Worm (Caenorhabditis elegans) whole organism, L1 larva: ENCODE results near the gene rle-1.

Source experiments
- C16A3.4 ChIP-seq: fragments of 150-350 bp; optimal IDR thresholded peaks from 2 replicates; lab custom pipeline; 2014; ENCODE audit warnings: missing biosample characterization, missing genetic modification characterization
- F16B12.6 ChIP-seq: fragments of 150-350 bp; optimal IDR thresholded peaks from 2 replicates; lab custom pipeline; 2014; ENCODE audit warnings: missing biosample characterization, missing genetic modification characterization
- Y116A8C.19 ChIP-seq: sonication (generic microtip); optimal IDR thresholded peaks from 2 replicates; lab custom pipeline; 2016; ENCODE audit warnings: missing compliant biosample characterization, missing genetic modification characterization, borderline replicate concordance
- blmp-1 ChIP-seq: fragments of 150-350 bp; optimal IDR thresholded peaks from 2 replicates; lab custom pipeline; 2014; ENCODE audit warnings: missing biosample characterization, missing genetic modification characterization
- ceh-82 ChIP-seq, 3 experiments: fragments of 150-350 bp in 1 of 3; sonication (generic microtip) in 2 of 3; optimal IDR thresholded peaks; 2 replicates each; lab custom pipeline; 2014 to 2017; ENCODE audit warnings: missing biosample characterization in 3 of 3, missing genetic modification characterization in 3 of 3
- ceh-88 ChIP-seq: fragments of 200-800 bp; sonication (Bioruptor generic); IDR thresholded peaks from 2 replicates; pipeline ENCODE4 v1.3.6; 2022; ENCODE audit warnings: missing genetic modification characterization, missing compliant biosample characterization
- dpl-1 ChIP-seq, 3 experiments: fragments of 150-350 bp in 2 of 3; sonication (generic microtip) in 1 of 3; optimal IDR thresholded peaks; 2 replicates each; lab custom pipeline; 2014 to 2017; ENCODE audit warnings: missing biosample characterization in 3 of 3, missing genetic modification characterization in 3 of 3, missing genetic modification reagents in 3 of 3
- dsc-1 ChIP-seq: sonication (generic microtip); optimal IDR thresholded peaks from 2 replicates; lab custom pipeline; 2016; ENCODE audit warnings: mild to moderate bottlenecking, missing genetic modification characterization, missing compliant biosample characterization
- efl-1 ChIP-seq, 4 experiments: fragments of 150-350 bp; optimal IDR thresholded peaks in 3 of 4; peaks in 1 of 4; 1 replicate in 1 of 4; 2 replicates in 3 of 4; lab custom pipeline; 2014; ENCODE audit warnings: missing biosample characterization in 2 of 4, missing genetic modification characterization in 2 of 4, missing genetic modification reagents in 2 of 4
- egl-27 ChIP-seq, 2 experiments: fragments of 150-350 bp in 1 of 2; sonication (generic microtip); optimal IDR thresholded peaks; 3 replicates each; lab custom pipeline; 2017 to 2018; ENCODE audit warnings: missing biosample characterization in 2 of 2, missing genetic modification characterization in 2 of 2, missing genetic modification reagents in 2 of 2
- elt-2 ChIP-seq: sonication (generic microtip); optimal IDR thresholded peaks from 2 replicates; lab custom pipeline; 2016; ENCODE audit warnings: missing genetic modification characterization, mild to moderate bottlenecking, inconsistent platforms, missing compliant biosample characterization, missing genetic modification reagents
- ets-5 ChIP-seq: fragments of 200-800 bp; sonication (Bioruptor generic); IDR thresholded peaks from 2 replicates; pipeline ENCODE4 v1.3.6; 2022; ENCODE audit warnings: missing genetic modification characterization, missing compliant biosample characterization
- hpl-2 ChIP-seq: fragments of 150-350 bp; optimal IDR thresholded peaks from 2 replicates; lab custom pipeline; 2014; ENCODE audit warnings: missing biosample characterization, missing genetic modification reagents, missing genetic modification characterization
- irx-1 ChIP-seq: sonication (generic microtip); optimal IDR thresholded peaks from 2 replicates; lab custom pipeline; 2016; ENCODE audit warnings: missing genetic modification characterization, missing compliant biosample characterization
- lin-14 ChIP-seq: fragments of 200-800 bp; sonication (Bioruptor generic); optimal IDR thresholded peaks from 2 replicates; lab custom pipeline; 2018; ENCODE audit warnings: mild to moderate bottlenecking, missing genetic modification characterization, moderate library complexity, missing compliant biosample characterization
- lin-15B ChIP-seq: fragments of 150-350 bp; sonication (generic microtip); optimal IDR thresholded peaks from 3 replicates; lab custom pipeline; 2014; ENCODE audit warnings: missing biosample characterization, missing genetic modification characterization
- lin-35 ChIP-seq, 2 experiments: fragments of 150-350 bp; optimal IDR thresholded peaks; 2 replicates each; lab custom pipeline; 2014; ENCODE audit warnings: missing biosample characterization in 2 of 2, missing genetic modification characterization in 2 of 2, missing genetic modification reagents in 2 of 2
- lir-3 ChIP-seq: sonication (generic microtip); optimal IDR thresholded peaks from 2 replicates; lab custom pipeline; 2016; ENCODE audit warnings: mild to moderate bottlenecking, missing genetic modification characterization, moderate library complexity, missing compliant biosample characterization; ENCODE audit not compliant: poor library complexity
- lsy-2 ChIP-seq, 2 experiments: fragments of 150-350 bp; optimal IDR thresholded peaks; 2 replicates each; lab custom pipeline; 2014; ENCODE audit warnings: missing biosample characterization in 2 of 2, missing genetic modification characterization in 2 of 2
- mdl-1 ChIP-seq, 2 experiments: fragments of 150-350 bp; optimal IDR thresholded peaks; 2 replicates each; lab custom pipeline; 2014 to 2017; ENCODE audit warnings: missing biosample characterization in 2 of 2, missing genetic modification characterization in 2 of 2, inconsistent platforms in 1 of 2
- mep-1 ChIP-seq: fragments of 150-350 bp; optimal IDR thresholded peaks from 2 replicates; lab custom pipeline; 2014; ENCODE audit warnings: missing biosample characterization, missing genetic modification characterization
- nhr-11 ChIP-seq: fragments of 150-350 bp; optimal IDR thresholded peaks from 2 replicates; lab custom pipeline; 2014; ENCODE audit warnings: missing biosample characterization, missing genetic modification characterization
- nhr-85 ChIP-seq: sonication (generic microtip); peaks from one replicate; lab custom pipeline; 2016; ENCODE audit warnings: missing genetic modification characterization, inconsistent platforms, missing compliant biosample characterization
- pqm-1 ChIP-seq: sonication (generic microtip); optimal IDR thresholded peaks from 3 replicates; lab custom pipeline; 2017; ENCODE audit warnings: missing biosample characterization, missing genetic modification characterization
- snpc-4 ChIP-seq: fragments of 150-350 bp; optimal IDR thresholded peaks from 2 replicates; lab custom pipeline; 2014; ENCODE audit warnings: missing biosample characterization, missing genetic modification characterization
- snu-23 ChIP-seq: sonication (generic microtip); optimal IDR thresholded peaks from 2 replicates; lab custom pipeline; 2016; ENCODE audit warnings: missing genetic modification characterization, missing compliant biosample characterization
- tbx-2 ChIP-seq: sonication (generic microtip); optimal IDR thresholded peaks from 2 replicates; lab custom pipeline; 2016; ENCODE audit warnings: missing genetic modification characterization, missing compliant biosample characterization
- tlp-1 ChIP-seq: fragments of 150-350 bp; optimal IDR thresholded peaks from 2 replicates; lab custom pipeline; 2014; ENCODE audit warnings: missing biosample characterization, missing genetic modification characterization
- unc-30 ChIP-seq: sonication (generic microtip); optimal IDR thresholded peaks from 2 replicates; lab custom pipeline; 2017; ENCODE audit warnings: missing biosample characterization, missing genetic modification characterization
- vab-15 ChIP-seq: sonication (generic microtip); optimal IDR thresholded peaks from 2 replicates; lab custom pipeline; 2017; ENCODE audit warnings: missing genotype, mild to moderate bottlenecking, missing genetic modification characterization, missing compliant biosample characterization
- xbp-1 ChIP-seq: sonication (generic microtip); optimal IDR thresholded peaks from 2 replicates; lab custom pipeline; 2016; ENCODE audit warnings: missing genetic modification characterization, missing compliant biosample characterization

The rle-1 gene

DNA sequence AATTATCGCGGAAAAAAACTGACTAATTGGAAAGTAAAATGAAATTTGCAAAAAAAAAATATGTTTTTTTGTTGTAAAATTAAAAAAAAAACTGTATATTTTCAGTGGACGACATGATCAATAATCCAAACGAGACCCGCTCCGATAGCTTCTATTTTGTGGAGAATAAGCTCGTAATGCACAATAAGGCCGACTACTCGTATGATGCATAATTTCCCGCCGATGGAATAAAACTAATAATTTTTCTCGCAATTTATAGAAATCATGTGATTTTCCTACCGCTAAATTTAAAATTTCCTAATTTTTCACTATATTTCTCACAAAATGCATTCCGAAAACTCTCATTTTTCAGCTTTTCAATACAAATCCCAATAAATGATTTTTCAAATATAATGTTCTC is 27.5 kb upstream of the rle-1 start:
- no peak for TF ChIP-seq mep-1 (tag; lab: Kevin White, UChicago)
- TF ChIP-seq dpl-1 (GFP tag; optimal IDR thresholded peaks at IDR 0.05; lab: Kevin White, UChicago), result peak in 1 of 3 experiments; percentile 39
- TF ChIP-seq efl-1 (optimal IDR thresholded peaks at IDR 0.05; lab: Kevin White, UChicago), result no peak
- TF ChIP-seq efl-1 (GFP tag; optimal IDR thresholded peaks at IDR 0.05 in 1 of 2; lab: Kevin White, UChicago), result peak in 1 of 2 experiments; percentile 68

ce11 chrIII:10909166-10909565 is 26.9 kb upstream of the rle-1 start:
- no peak for TF ChIP-seq unc-30 (tag; lab: Kevin White, UChicago)
- TF ChIP-seq efl-1 (optimal IDR thresholded peaks at IDR 0.05; lab: Kevin White, UChicago), result no peak
- peak in 1 of 2 experiments; percentile 94 for TF ChIP-seq efl-1 (GFP tag; optimal IDR thresholded peaks at IDR 0.05 in 1 of 2; lab: Kevin White, UChicago)

DNA sequence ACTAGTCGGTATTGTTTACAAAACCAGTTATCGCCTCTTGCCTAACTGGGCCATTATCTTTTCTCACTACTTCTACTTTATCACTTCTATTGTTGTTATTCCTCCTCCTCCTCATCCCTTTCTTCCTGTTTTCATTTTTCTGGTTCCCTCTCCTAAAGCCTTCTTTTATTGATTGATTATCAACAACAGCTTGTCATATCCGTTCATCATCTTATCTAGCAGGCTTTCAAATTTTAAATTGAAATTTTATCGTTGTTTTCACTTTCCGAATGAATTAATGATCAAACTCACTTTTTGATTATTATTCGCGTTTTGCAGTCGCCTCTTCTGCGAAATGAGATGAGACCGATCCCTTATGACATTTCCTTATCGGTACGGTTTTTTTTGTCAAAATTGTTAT is 24.9 kb upstream of the rle-1 start, which contains the start of gene cut-6:
Gene cut-6, plus strand, starts transcription at position 301 of the 400 bp plus-strand sequence.
- TF ChIP-seq snu-23 (GFP tag; lab: Kevin White, UChicago) (no peak), blmp-1 (peak; percentile 57)

- TF ChIP-seq elt-2 (no peak), dpl-1 (GFP tag; optimal IDR thresholded peaks at IDR 0.05; lab: Kevin White, UChicago) (no peak)
Observed at ce11 chrIII:10914971-10915370, 21.1 kb upstream of the rle-1 start.

DNA sequence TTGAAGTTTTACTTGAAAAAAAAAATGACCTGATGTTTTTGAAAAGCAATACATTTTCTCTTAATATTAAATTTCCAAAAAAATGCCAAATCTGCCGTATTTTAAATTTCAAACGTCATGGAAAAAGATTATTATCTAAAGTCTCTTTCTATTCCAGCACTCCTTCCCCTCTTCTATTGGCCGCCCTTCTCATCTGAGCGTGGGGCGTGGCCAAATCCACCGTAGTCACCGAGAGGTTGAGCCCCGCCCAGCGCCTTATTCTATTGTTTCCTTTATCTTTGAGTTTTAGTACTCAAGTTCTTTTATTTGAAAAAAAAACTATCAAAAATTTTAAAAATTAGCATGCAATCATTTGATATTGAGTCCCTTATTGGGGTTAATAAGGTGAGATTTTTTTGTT is 16.0 kb upstream of the rle-1 start, which contains the start of gene vab-7:
Gene vab-7, plus strand, starts transcription at position 301 of the 400 bp plus-strand sequence.
- TF ChIP-seq tlp-1, result no peak
- no peak for TF ChIP-seq pqm-1
- TF ChIP-seq vab-15 (tag; lab: Kevin White, UChicago), result no peak
- no peak for TF ChIP-seq efl-1 (optimal IDR thresholded peaks at IDR 0.05; lab: Kevin White, UChicago)
- no peak for TF ChIP-seq efl-1 (GFP tag; optimal IDR thresholded peaks at IDR 0.05 in 1 of 2; lab: Kevin White, UChicago)

ce11 chrIII:10921474-10921873 is 14.6 kb upstream of the rle-1 start:
- no peak for TF ChIP-seq efl-1 (optimal IDR thresholded peaks at IDR 0.05; lab: Kevin White, UChicago)
- peak in 1 of 2 experiments; percentile 87 for TF ChIP-seq efl-1 (GFP tag; optimal IDR thresholded peaks at IDR 0.05 in 1 of 2; lab: Kevin White, UChicago)
- no peak for TF ChIP-seq ets-5 (GFP tag; lab: Robert Waterston, UW)
- TF ChIP-seq lin-14 (GFP tag; lab: Kevin White, UChicago), result no peak

DNA sequence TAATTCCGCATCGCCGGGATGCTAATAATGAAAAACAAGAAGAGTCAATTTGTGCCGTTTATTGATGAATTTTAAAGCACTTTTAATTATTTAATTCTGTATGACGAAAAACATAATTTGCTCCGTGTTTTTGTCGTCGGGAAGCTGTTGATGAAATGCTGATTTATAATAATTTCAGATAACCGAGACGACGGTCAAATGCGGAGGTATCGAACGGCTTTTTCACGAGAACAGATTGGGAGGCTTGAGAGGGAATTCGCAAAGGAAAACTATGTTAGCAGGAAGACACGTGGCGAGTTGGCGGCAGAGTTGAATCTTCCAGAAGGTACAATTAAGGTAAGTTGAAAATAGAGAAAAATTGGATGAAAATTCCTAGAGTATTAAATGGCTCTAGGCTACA is 12.5 kb upstream of the rle-1 start:
- TF ChIP-seq egl-27 (tag; optimal IDR thresholded peaks at IDR 0.05; lab: Kevin White, UChicago), result no peak
- no peak for TF ChIP-seq nhr-11
- no peak for TF ChIP-seq tbx-2
- TF ChIP-seq Y116A8C.19 (tag; lab: Kevin White, UChicago), result no peak
- no peak for TF ChIP-seq irx-1 (tag; lab: Kevin White, UChicago)
- TF ChIP-seq nhr-85 (tag; lab: Kevin White, UChicago), result no peak
- no peak for TF ChIP-seq ceh-88
- TF ChIP-seq lir-3 (tag; lab: Kevin White, UChicago), result no peak
- TF ChIP-seq efl-1 (optimal IDR thresholded peaks at IDR 0.05; lab: Kevin White, UChicago), result no peak
- no peak for TF ChIP-seq efl-1 (GFP tag; optimal IDR thresholded peaks at IDR 0.05 in 1 of 2; lab: Kevin White, UChicago)
- TF ChIP-seq snpc-4 (tag; lab: Kevin White, UChicago), result no peak
- TF ChIP-seq dsc-1 (tag; lab: Kevin White, UChicago), result no peak
- TF ChIP-seq lin-35 (GFP tag; optimal IDR thresholded peaks at IDR 0.05; lab: Kevin White, UChicago), result no peak
- no peak for TF ChIP-seq vab-15 (tag; lab: Kevin White, UChicago)
- no peak for TF ChIP-seq mdl-1 (tag; optimal IDR thresholded peaks at IDR 0.05; lab: Kevin White, UChicago)

ce11 chrIII:10930850-10931249 is 5.2 kb upstream of the rle-1 start, which contains the start of gene M142.5:
Gene M142.5 (plus strand): TSS chrIII:10931201.
- TF ChIP-seq ceh-82 (tag; optimal IDR thresholded peaks at IDR 0.05; lab: Kevin White, UChicago), result peak in 1 of 3 experiments; percentile 4
- peak; percentile 8 to 58 (median 22) for TF ChIP-seq dpl-1 (GFP tag; optimal IDR thresholded peaks at IDR 0.05; lab: Kevin White, UChicago)
- peak in 1 of 2 experiments; percentile 43 for TF ChIP-seq lsy-2 (tag; optimal IDR thresholded peaks at IDR 0.05; lab: Kevin White, UChicago)
- TF ChIP-seq F16B12.6 (tag; lab: Kevin White, UChicago), result peak; percentile 28
- no peak for TF ChIP-seq xbp-1 (tag; lab: Kevin White, UChicago)
- no peak for TF ChIP-seq unc-30 (tag; lab: Kevin White, UChicago)
- TF ChIP-seq blmp-1, result peak; percentile 43
- peak; percentile 8 for TF ChIP-seq lin-15B
- TF ChIP-seq C16A3.4 (tag; lab: Kevin White, UChicago), result peak; percentile 21
- TF ChIP-seq mep-1 (tag; lab: Kevin White, UChicago), result peak; percentile 30
- TF ChIP-seq hpl-2 (GFP tag; lab: Kevin White, UChicago), result no peak
- peak; percentile 40 to 66 for TF ChIP-seq lin-35 (GFP tag; optimal IDR thresholded peaks at IDR 0.05; lab: Kevin White, UChicago)
- TF ChIP-seq mdl-1 (tag; optimal IDR thresholded peaks at IDR 0.05; lab: Kevin White, UChicago), result peak in 1 of 2 experiments; percentile 23
- TF ChIP-seq efl-1 (optimal IDR thresholded peaks at IDR 0.05; lab: Kevin White, UChicago), result peak; percentile 41 to 43
- peak; percentile 49 to 80 for TF ChIP-seq efl-1 (GFP tag; optimal IDR thresholded peaks at IDR 0.05 in 1 of 2; lab: Kevin White, UChicago)
